Worm (Caenorhabditis elegans) whole organism, late embryonic: Measurements from ENCODE around the gene clc-1.

Source experiments
- F13H6.1 ChIP-seq: sonication (generic microtip); optimal IDR thresholded peaks from 2 replicates; lab custom pipeline; 2016; ENCODE audit warnings: missing genetic modification characterization, missing compliant biosample characterization
- K09A11.1 ChIP-seq: sonication (generic microtip); optimal IDR thresholded peaks from 2 replicates; lab custom pipeline; 2017; ENCODE audit warnings: antibody characterized with exemption, mild to moderate bottlenecking, missing genetic modification characterization, missing compliant biosample characterization; ENCODE audit not compliant: insufficient read depth
- ceh-14 ChIP-seq: sonication (generic microtip); optimal IDR thresholded peaks from 2 replicates; lab custom pipeline; 2016; ENCODE audit warnings: missing genotype, missing genetic modification characterization, missing compliant biosample characterization
- ceh-2 ChIP-seq: sonication (generic microtip); optimal IDR thresholded peaks from 2 replicates; lab custom pipeline; 2016; ENCODE audit warnings: missing genotype, missing genetic modification characterization, missing compliant biosample characterization
- ceh-30 ChIP-seq: fragments of 150-350 bp; optimal IDR thresholded peaks from 2 replicates; lab custom pipeline; 2014; ENCODE audit warnings: missing biosample characterization, missing genetic modification characterization
- ceh-31 ChIP-seq: sonication (generic microtip); optimal IDR thresholded peaks from 2 replicates; lab custom pipeline; 2016; ENCODE audit warnings: missing genetic modification characterization, missing compliant biosample characterization
- ceh-45 ChIP-seq: fragments of 200-800 bp; sonication (Bioruptor generic); IDR thresholded peaks from 2 replicates; pipeline ENCODE4 v1.3.6; 2022; ENCODE audit warnings: missing genetic modification reagents, missing genetic modification characterization, missing compliant biosample characterization
- ceh-48 ChIP-seq: sonication (generic microtip); optimal IDR thresholded peaks from 2 replicates; lab custom pipeline; 2016; ENCODE audit warnings: missing genetic modification characterization, inconsistent platforms, missing compliant biosample characterization
- ceh-6 ChIP-seq: fragments of 200-800 bp; sonication (Bioruptor generic); optimal IDR thresholded peaks from 2 replicates; lab custom pipeline; 2018; ENCODE audit warnings: mild to moderate bottlenecking, missing genetic modification characterization, missing compliant biosample characterization
- che-1 ChIP-seq: sonication (generic microtip); optimal IDR thresholded peaks from 2 replicates; lab custom pipeline; 2016; ENCODE audit warnings: mild to moderate bottlenecking, missing genetic modification characterization, missing compliant biosample characterization
- eyg-1 ChIP-seq: sonication (generic microtip); optimal IDR thresholded peaks from 2 replicates; lab custom pipeline; 2016; ENCODE audit warnings: missing genotype, missing genetic modification characterization, missing compliant biosample characterization
- fkh-10 ChIP-seq: fragments of 150-350 bp; optimal IDR thresholded peaks from 2 replicates; lab custom pipeline; 2014; ENCODE audit warnings: missing biosample characterization, missing genetic modification reagents, missing genetic modification characterization
- fkh-6 ChIP-seq: sonication (generic microtip); optimal IDR thresholded peaks from 2 replicates; lab custom pipeline; 2016; ENCODE audit warnings: missing genetic modification characterization, missing compliant biosample characterization
- hlh-15 ChIP-seq: sonication (generic microtip); optimal IDR thresholded peaks from 2 replicates; lab custom pipeline; 2016; ENCODE audit warnings: missing genetic modification characterization, missing compliant biosample characterization
- hlh-30 ChIP-seq: sonication (generic microtip); optimal IDR thresholded peaks from 2 replicates; lab custom pipeline; 2017; ENCODE audit warnings: antibody characterized with exemption, missing genetic modification characterization, missing compliant biosample characterization; ENCODE audit not compliant: insufficient read depth
- hlh-8 ChIP-seq: sonication (generic microtip); optimal IDR thresholded peaks from 2 replicates; lab custom pipeline; 2016; ENCODE audit warnings: missing genotype, missing genetic modification characterization, missing compliant biosample characterization
- mec-3 ChIP-seq: sonication (generic microtip); optimal IDR thresholded peaks from 2 replicates; lab custom pipeline; 2016; ENCODE audit warnings: borderline replicate concordance, missing genetic modification characterization, missing compliant biosample characterization
- nfya-1 ChIP-seq: sonication (generic microtip); optimal IDR thresholded peaks from 2 replicates; lab custom pipeline; 2017; ENCODE audit warnings: missing genetic modification characterization, mild to moderate bottlenecking, missing compliant biosample characterization, antibody characterized with exemption, moderate library complexity
- nhr-232 ChIP-seq: sonication (generic microtip); optimal IDR thresholded peaks from 2 replicates; lab custom pipeline; 2016; ENCODE audit warnings: missing genetic modification characterization, missing compliant biosample characterization
- npax-4 ChIP-seq: sonication (generic microtip); optimal IDR thresholded peaks from 2 replicates; lab custom pipeline; 2016; ENCODE audit warnings: missing genetic modification characterization, missing compliant biosample characterization
- pax-1 ChIP-seq: fragments of 150-350 bp; optimal IDR thresholded peaks from 2 replicates; lab custom pipeline; 2014; ENCODE audit warnings: missing biosample characterization, missing genetic modification characterization
- pha-4 ChIP-seq: fragments of 150-350 bp; optimal IDR thresholded peaks from 2 replicates; lab custom pipeline; 2018; ENCODE audit warnings: missing biosample characterization, missing genetic modification reagents, missing genetic modification characterization
- sdc-2 ChIP-seq: sonication (generic microtip); optimal IDR thresholded peaks from 2 replicates; lab custom pipeline; 2016; ENCODE audit warnings: missing genotype, missing genetic modification characterization, missing compliant biosample characterization
- sox-2 ChIP-seq: fragments of 200-800 bp; sonication (Bioruptor generic); IDR thresholded peaks from 2 replicates; pipeline ENCODE4 v1.3.6; 2022; ENCODE audit warnings: missing genetic modification reagents, missing genetic modification characterization, missing compliant biosample characterization
- syd-9 ChIP-seq: sonication (generic microtip); optimal IDR thresholded peaks from 2 replicates; lab custom pipeline; 2016; ENCODE audit warnings: mild to moderate bottlenecking, missing genetic modification characterization, moderate library complexity, missing compliant biosample characterization
- tbx-2 ChIP-seq: sonication (generic microtip); optimal IDR thresholded peaks from 2 replicates; lab custom pipeline; 2016; ENCODE audit warnings: missing genetic modification characterization, missing compliant biosample characterization
- unc-3 ChIP-seq, 2 experiments: fragments of 200-800 bp in 1 of 2; sonication (Bioruptor generic) in 1 of 2; sonication (generic microtip) in 1 of 2; conservative IDR thresholded peaks in 1 of 2; optimal IDR thresholded peaks in 1 of 2; 2 replicates each; pipeline versions ENCODE4 v1.3.6 to Lab custom; 2016 to 2022; ENCODE audit warnings: missing compliant biosample characterization in 2 of 2, missing genetic modification characterization in 2 of 2, missing genetic modification reagents in 1 of 2
- unc-42 ChIP-seq: sonication (generic microtip); optimal IDR thresholded peaks from 2 replicates; lab custom pipeline; 2016; ENCODE audit warnings: missing genotype, missing genetic modification characterization, missing compliant biosample characterization
- unc-55 ChIP-seq: sonication (generic microtip); optimal IDR thresholded peaks from 2 replicates; lab custom pipeline; 2017; ENCODE audit warnings: missing biosample characterization, missing genetic modification reagents, missing genetic modification characterization

Gene clc-1

DNA sequence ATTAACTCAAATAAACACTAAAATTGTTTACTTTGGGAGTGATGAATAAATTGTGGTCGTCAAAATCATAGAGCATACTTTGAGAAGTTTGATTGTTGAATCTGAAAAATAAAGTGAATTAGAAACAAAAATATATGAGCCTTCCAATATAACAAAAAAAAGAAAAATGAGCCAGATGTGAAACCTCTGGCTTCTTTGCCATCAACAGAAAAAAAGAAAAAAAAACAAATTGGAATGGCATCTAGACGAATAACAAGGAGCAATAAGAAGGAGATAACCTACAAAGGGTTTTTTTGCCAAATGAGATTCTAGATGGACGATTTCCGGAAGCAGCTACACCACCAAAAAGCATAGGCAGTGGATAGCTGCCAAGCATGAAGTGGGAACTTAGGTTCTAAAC, 36.7 kb upstream of the clc-1 start, which contains the start of gene F58A3.4:
TSS of gene F58A3.4 (minus strand) at position 101 of the 400 bp plus-strand sequence.
- no peak for TF ChIP-seq hlh-8 (tag; lab: Kevin White, UChicago)
- no peak for TF ChIP-seq eyg-1 (tag; lab: Kevin White, UChicago)
- TF ChIP-seq mec-3 (tag; lab: Kevin White, UChicago) = no peak
- TF ChIP-seq ceh-6 = no peak
- no peak for TF ChIP-seq nhr-232 (tag; lab: Kevin White, UChicago)
- no peak for TF ChIP-seq sox-2 (GFP tag; lab: Robert Waterston, UW)

DNA sequence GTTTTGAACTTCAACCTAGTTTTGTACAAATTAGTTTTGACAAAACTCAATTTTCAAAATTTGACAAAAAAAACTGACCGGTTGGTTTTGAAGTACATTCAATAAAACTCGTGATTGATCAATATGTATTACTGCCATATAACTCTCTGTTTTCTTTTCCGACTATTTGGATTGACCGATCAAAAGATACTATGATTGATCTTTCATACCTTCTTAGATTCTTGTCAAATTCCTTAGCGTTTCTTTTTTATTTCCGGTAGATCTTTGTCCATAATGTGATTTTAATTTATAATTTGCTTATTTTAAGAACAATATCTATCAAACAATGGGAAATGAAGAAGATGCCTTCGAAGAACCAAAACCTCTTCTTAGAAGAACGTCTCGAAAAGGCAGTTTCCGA, 34.9 kb upstream of the clc-1 start, which contains the start of gene F58A3.3:
TSS of gene F58A3.3 (plus strand) at position 301 of the 400 bp plus-strand sequence.
- TF ChIP-seq unc-42 = no peak

- no peak for TF ChIP-seq ceh-45 (GFP tag; lab: Robert Waterston, UW)
- no peak for TF ChIP-seq ceh-2
- TF ChIP-seq unc-3 (GFP tag; conservative IDR thresholded peaks at IDR 0.05; lab: Robert Waterston, UW) = no peak
- no peak for TF ChIP-seq unc-3 (tag; optimal IDR thresholded peaks at IDR 0.05; lab: Kevin White, UChicago)
- no peak for TF ChIP-seq ceh-48 (tag; lab: Kevin White, UChicago)
- no peak for TF ChIP-seq fkh-6 (tag; lab: Kevin White, UChicago)
- TF ChIP-seq pha-4 (tag; lab: Kevin White, UChicago) = no peak
- TF ChIP-seq npax-4 (tag; lab: Kevin White, UChicago) = no peak
- no peak for TF ChIP-seq che-1
- no peak for TF ChIP-seq hlh-15
These were observed 32.6 kb upstream of the clc-1 start for ce11 chrX:11014394-11015280.

DNA sequence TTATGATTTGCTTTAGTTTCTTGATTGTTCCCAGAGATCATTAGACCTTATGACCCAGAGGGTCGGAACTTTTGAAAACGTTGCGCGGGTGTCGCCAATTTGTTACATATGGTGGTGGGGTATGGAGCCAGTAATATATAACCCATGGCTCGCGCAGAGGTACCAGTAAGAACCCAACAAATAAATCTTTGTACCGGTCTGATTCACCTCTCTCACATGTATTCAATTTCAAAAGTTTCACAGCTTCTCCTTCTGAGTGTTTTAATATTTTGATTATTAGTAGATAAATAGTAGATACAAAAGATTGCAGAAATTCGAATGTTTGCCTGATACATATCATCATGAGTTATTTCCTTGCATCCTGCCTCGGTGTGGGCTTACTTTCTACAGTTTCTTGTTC, 31.1 kb upstream of the clc-1 start, which contains the start of gene egl-15:
TSS of gene egl-15 (plus strand) at position 301 of the 400 bp plus-strand sequence.
- TF ChIP-seq eyg-1 (tag; lab: Kevin White, UChicago) (no peak), syd-9 (tag; lab: Kevin White, UChicago) (no peak), unc-55 (GFP tag; lab: Kevin White, UChicago) (no peak), sox-2 (GFP tag; lab: Robert Waterston, UW) (no peak), pax-1 (tag; lab: Kevin White, UChicago) (no peak), nfya-1 (tag; lab: Kevin White, UChicago) (no peak), K09A11.1 (tag; lab: Kevin White, UChicago) (no peak), ceh-31 (no peak), tbx-2 (no peak)

DNA sequence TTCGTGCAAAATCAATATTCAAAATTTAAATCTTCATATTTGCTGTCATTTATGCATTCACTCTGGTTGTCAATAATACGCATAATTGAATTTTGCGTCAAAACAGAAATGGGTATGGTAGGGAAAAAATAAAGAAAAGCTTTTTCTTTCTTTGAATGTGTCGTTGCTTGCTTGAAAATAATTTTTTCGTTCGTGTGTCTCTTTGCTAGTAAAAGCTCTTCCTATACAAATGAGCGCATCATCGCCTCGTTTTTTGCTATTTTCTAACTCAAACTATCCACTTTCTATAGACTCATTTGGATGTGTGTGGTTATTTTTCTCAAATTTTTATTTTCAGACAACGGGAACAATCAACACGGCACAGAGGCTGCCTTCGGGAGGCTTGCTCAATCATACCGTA, 18.6 kb upstream of the clc-1 start, which contains the start of gene ldb-1:
TSS of gene ldb-1 (plus strand) at position 301 of the 400 bp plus-strand sequence.
- TF ChIP-seq sdc-2 (tag; lab: Kevin White, UChicago) = no peak
- no peak for TF ChIP-seq ceh-14 (tag; lab: Kevin White, UChicago)
- TF ChIP-seq hlh-30 (tag; lab: Kevin White, UChicago) = no peak
- TF ChIP-seq F13H6.1 (tag; lab: Kevin White, UChicago) = no peak
- no peak for TF ChIP-seq fkh-10 (GFP tag; lab: Kevin White, UChicago)
- TF ChIP-seq ceh-30 = no peak
